Worm (Caenorhabditis elegans) whole organism, midembryonic: ENCODE data around the gene scl-18.

ENCODE experiments used
- flt-1 ChIP-seq: fragments of 200-800 bp; sonication (Bioruptor generic); IDR thresholded peaks from 2 replicates; pipeline ENCODE4 v1.3.6; 2022; ENCODE audit warnings: missing genetic modification characterization, missing compliant biosample characterization
- med-1 ChIP-seq: sonication (generic microtip); optimal IDR thresholded peaks from 2 replicates; lab custom pipeline; 2017; ENCODE audit warnings: missing genetic modification characterization, mild to moderate bottlenecking, missing compliant biosample characterization, antibody characterized with exemption, missing genetic modification reagents; ENCODE audit not compliant: insufficient read depth
- ztf-29 ChIP-seq: fragments of 200-800 bp; sonication (Bioruptor generic); IDR thresholded peaks from 2 replicates; pipeline ENCODE4 v1.3.6; 2022; ENCODE audit warnings: missing genetic modification reagents, missing genetic modification characterization, missing compliant biosample characterization

- TF ChIP-seq flt-1 (GFP tag; lab: Robert Waterston, UW), result no peak
- no peak for TF ChIP-seq med-1 (GFP tag; lab: Kevin White, UChicago)
- no peak for TF ChIP-seq ztf-29 (GFP tag; lab: Robert Waterston, UW)
Observed at ce11 chrIV:11742406-11742805, 11.8 kb downstream of the scl-18 start, which contains the start of gene K01A6.5.
